Worm (Caenorhabditis elegans) whole organism, L4 larva: ENCODE results near the gene ZK686.5.
A peak's percentile ranks its signal among the peaks of the same experiment; 100 is the strongest.

Experiments
- F26F4.8 ChIP-seq: fragments of 200-800 bp; sonication (Bioruptor generic); conservative IDR thresholded peaks from 2 replicates; pipeline ENCODE4 v1.3.6; 2022; ENCODE audit warnings: missing genetic modification characterization, missing compliant biosample characterization
- F37D6.2 ChIP-seq: sonication (generic microtip); optimal IDR thresholded peaks from 2 replicates; lab custom pipeline; 2016; ENCODE audit warnings: mild to moderate bottlenecking, missing genetic modification characterization, missing compliant biosample characterization
- R02D3.7 ChIP-seq: fragments of 150-350 bp; sonication (generic microtip); optimal IDR thresholded peaks from 3 replicates; lab custom pipeline; 2014; ENCODE audit warnings: missing biosample characterization, missing genetic modification characterization
- Y48G9A.11 ChIP-seq: fragments of 200-800 bp; sonication (Bioruptor generic); IDR thresholded peaks from 2 replicates; pipeline ENCODE4 v1.3.6; 2022; ENCODE audit warnings: missing genetic modification reagents, missing genetic modification characterization, missing compliant biosample characterization
- Y75B8A.6 ChIP-seq: fragments of 200-800 bp; sonication (Bioruptor generic); IDR thresholded peaks from 2 replicates; pipeline ENCODE4 v1.3.6; 2022; ENCODE audit warnings: missing genetic modification reagents, missing genetic modification characterization, missing compliant biosample characterization
- ZK337.2 ChIP-seq: fragments of 200-800 bp; sonication (Bioruptor generic); IDR thresholded peaks from 2 replicates; pipeline ENCODE4 v1.3.6; 2022; ENCODE audit warnings: missing genetic modification reagents, missing genetic modification characterization, missing compliant biosample characterization
- ama-1 ChIP-seq: fragments of 150-350 bp; optimal IDR thresholded peaks from 2 replicates; lab custom pipeline; 2014; ENCODE audit warnings: inconsistent platforms, mixed read lengths
- arid-1 ChIP-seq: fragments of 200-800 bp; sonication (Bioruptor generic); conservative IDR thresholded peaks from 2 replicates; pipeline ENCODE4 v1.3.6; 2022; ENCODE audit warnings: missing genetic modification reagents, missing genetic modification characterization, missing compliant biosample characterization
- ceh-20 ChIP-seq: fragments of 200-800 bp; sonication (Bioruptor generic); IDR thresholded peaks from 2 replicates; pipeline ENCODE4 v1.3.6; 2022; ENCODE audit warnings: missing genetic modification reagents, missing genetic modification characterization, missing compliant biosample characterization
- ces-1 ChIP-seq: fragments of 150-350 bp; sonication (generic microtip); optimal IDR thresholded peaks from 4 replicates; lab custom pipeline; 2014; ENCODE audit warnings: missing biosample characterization, missing genetic modification reagents, missing genetic modification characterization
- daf-16 ChIP-seq, 3 experiments: sonication (generic microtip); optimal IDR thresholded peaks; 2 replicates each; lab custom pipeline; 2016 to 2017; ENCODE audit warnings: missing genetic modification characterization in 3 of 3, missing genetic modification reagents in 3 of 3, mild to moderate bottlenecking in 2 of 3, missing compliant biosample characterization in 2 of 3, missing biosample characterization in 1 of 3, moderate library complexity in 1 of 3
- dmd-6 ChIP-seq: fragments of 200-800 bp; sonication (Bioruptor generic); IDR thresholded peaks from 2 replicates; pipeline ENCODE4 v1.3.6; 2022; ENCODE audit warnings: missing genetic modification reagents, missing genetic modification characterization, missing compliant biosample characterization
- dpl-1 ChIP-seq: fragments of 150-350 bp; optimal IDR thresholded peaks from 2 replicates; lab custom pipeline; 2014; ENCODE audit warnings: missing biosample characterization, missing genetic modification reagents, missing genetic modification characterization
- duxl-1 ChIP-seq: sonication (generic microtip); optimal IDR thresholded peaks from 2 replicates; lab custom pipeline; 2016; ENCODE audit warnings: mild to moderate bottlenecking, missing genetic modification characterization, moderate library complexity, missing compliant biosample characterization; ENCODE audit not compliant: poor library complexity
- egl-27 ChIP-seq: sonication (generic microtip); optimal IDR thresholded peaks from 3 replicates; lab custom pipeline; 2017; ENCODE audit warnings: missing biosample characterization, missing genetic modification reagents, missing genetic modification characterization
- fkh-10 ChIP-seq: fragments of 150-350 bp; optimal IDR thresholded peaks from 2 replicates; lab custom pipeline; 2014; ENCODE audit warnings: missing biosample characterization, missing genetic modification reagents, missing genetic modification characterization
- gei-8 ChIP-seq: fragments of 200-800 bp; sonication (Bioruptor generic); optimal IDR thresholded peaks from 2 replicates; lab custom pipeline; 2018; ENCODE audit warnings: mild to moderate bottlenecking, missing genetic modification characterization, missing compliant biosample characterization
- hlh-30 ChIP-seq: sonication (generic microtip); optimal IDR thresholded peaks from 2 replicates; lab custom pipeline; 2017; ENCODE audit warnings: antibody characterized with exemption, mild to moderate bottlenecking, missing genetic modification characterization, missing compliant biosample characterization; ENCODE audit not compliant: insufficient read depth
- hmg-1.1 ChIP-seq: fragments of 200-800 bp; sonication (Bioruptor generic); IDR thresholded peaks from 2 replicates; pipeline ENCODE4 v1.3.6; 2022; ENCODE audit warnings: missing genetic modification reagents, missing genetic modification characterization, missing compliant biosample characterization
- jun-1 ChIP-seq: fragments of 150-350 bp; optimal IDR thresholded peaks from 2 replicates; lab custom pipeline; 2014; ENCODE audit warnings: missing biosample characterization, missing genetic modification reagents, missing genetic modification characterization
- lin-13 ChIP-seq: fragments of 150-350 bp; optimal IDR thresholded peaks from 2 replicates; lab custom pipeline; 2014; ENCODE audit warnings: missing biosample characterization, missing genetic modification reagents, missing genetic modification characterization
- lin-29 ChIP-seq: fragments of 200-800 bp; sonication (Bioruptor generic); IDR thresholded peaks from 2 replicates; pipeline ENCODE4 v1.3.6; 2022; ENCODE audit warnings: missing genetic modification reagents, missing genetic modification characterization, missing compliant biosample characterization
- lin-38 ChIP-seq: fragments of 200-800 bp; sonication (Bioruptor generic); IDR thresholded peaks from 2 replicates; pipeline ENCODE4 v1.3.6; 2022; ENCODE audit warnings: missing genetic modification reagents, missing genetic modification characterization, missing compliant biosample characterization
- lsy-2 ChIP-seq, 2 experiments: fragments of 150-350 bp in 1 of 2; sonication (generic microtip) in 1 of 2; optimal IDR thresholded peaks; 2 replicates each; lab custom pipeline; 2014 to 2017; ENCODE audit warnings: missing biosample characterization in 2 of 2, missing genetic modification characterization in 2 of 2
- mdl-1 ChIP-seq, 2 experiments: fragments of 150-350 bp in 1 of 2; sonication (generic microtip) in 1 of 2; optimal IDR thresholded peaks; 2 replicates each; lab custom pipeline; 2014 to 2017; ENCODE audit warnings: missing biosample characterization in 2 of 2, missing genetic modification characterization in 2 of 2
- mep-1 ChIP-seq: fragments of 150-350 bp; sonication (generic microtip); optimal IDR thresholded peaks from 3 replicates; lab custom pipeline; 2014; ENCODE audit warnings: missing biosample characterization, missing genetic modification characterization
- mxl-2 ChIP-seq: fragments of 200-800 bp; sonication (Bioruptor generic); conservative IDR thresholded peaks from 2 replicates; pipeline ENCODE4 v1.3.6; 2022; ENCODE audit warnings: missing genetic modification reagents, missing genetic modification characterization, missing compliant biosample characterization
- nhr-25 ChIP-seq: sonication (generic microtip); optimal IDR thresholded peaks from 2 replicates; lab custom pipeline; 2017; ENCODE audit warnings: missing genetic modification characterization, mild to moderate bottlenecking, missing compliant biosample characterization, antibody characterized with exemption, moderate library complexity, borderline replicate concordance; ENCODE audit not compliant: insufficient read depth
- nhr-41 ChIP-seq: fragments of 200-800 bp; sonication (Bioruptor generic); IDR thresholded peaks from 2 replicates; pipeline ENCODE4 v1.3.6; 2022; ENCODE audit warnings: missing genetic modification reagents, missing genetic modification characterization, missing compliant biosample characterization
- nhr-42 ChIP-seq: fragments of 200-800 bp; sonication (Bioruptor generic); IDR thresholded peaks from 2 replicates; pipeline ENCODE4 v1.3.6; 2022; ENCODE audit warnings: missing genetic modification characterization, missing compliant biosample characterization
- nhr-6 ChIP-seq: fragments of 150-350 bp; optimal IDR thresholded peaks from 2 replicates; lab custom pipeline; 2014; ENCODE audit warnings: missing biosample characterization, missing genetic modification characterization
- nhr-77 ChIP-seq: fragments of 150-350 bp; optimal IDR thresholded peaks from 2 replicates; lab custom pipeline; 2014; ENCODE audit warnings: missing biosample characterization, missing genetic modification characterization
- pha-4 ChIP-seq, 2 experiments: fragments of 150-350 bp in 1 of 2; fragments of 200-800 bp in 1 of 2; sonication (Bioruptor generic) in 1 of 2; IDR thresholded peaks in 1 of 2; optimal IDR thresholded peaks in 1 of 2; 2 replicates each; pipeline versions ENCODE4 v1.3.6 to Lab custom; 2014 to 2022; ENCODE audit warnings: missing genetic modification characterization in 2 of 2, missing genetic modification reagents in 2 of 2, missing biosample characterization in 1 of 2, missing compliant biosample characterization in 1 of 2
- php-3 ChIP-seq: fragments of 200-800 bp; sonication (Bioruptor generic); IDR thresholded peaks from 2 replicates; pipeline ENCODE4 v1.3.6; 2022; ENCODE audit warnings: missing genetic modification reagents, missing genetic modification characterization, missing compliant biosample characterization
- pqm-1 ChIP-seq: sonication (generic microtip); optimal IDR thresholded peaks from 2 replicates; lab custom pipeline; 2017; ENCODE audit warnings: missing biosample characterization, missing genetic modification characterization
- rbr-2 ChIP-seq: sonication (generic microtip); optimal IDR thresholded peaks from 2 replicates; lab custom pipeline; 2016; ENCODE audit warnings: missing genotype, missing genetic modification characterization, missing compliant biosample characterization
- set-16 ChIP-seq: fragments of 200-800 bp; sonication (Bioruptor generic); IDR thresholded peaks from 2 replicates; pipeline ENCODE4 v1.3.6; 2022; ENCODE audit warnings: missing genetic modification reagents, missing genetic modification characterization, missing compliant biosample characterization
- unc-39 ChIP-seq: sonication (generic microtip); optimal IDR thresholded peaks from 2 replicates; lab custom pipeline; 2017; ENCODE audit warnings: missing biosample characterization, missing genetic modification characterization
- zfp-3 ChIP-seq: fragments of 200-800 bp; sonication (Bioruptor generic); conservative IDR thresholded peaks from 2 replicates; pipeline ENCODE4 v1.3.6; 2022; ENCODE audit warnings: missing genetic modification reagents, missing genetic modification characterization, missing compliant biosample characterization

ZK686.5 gene

DNA sequence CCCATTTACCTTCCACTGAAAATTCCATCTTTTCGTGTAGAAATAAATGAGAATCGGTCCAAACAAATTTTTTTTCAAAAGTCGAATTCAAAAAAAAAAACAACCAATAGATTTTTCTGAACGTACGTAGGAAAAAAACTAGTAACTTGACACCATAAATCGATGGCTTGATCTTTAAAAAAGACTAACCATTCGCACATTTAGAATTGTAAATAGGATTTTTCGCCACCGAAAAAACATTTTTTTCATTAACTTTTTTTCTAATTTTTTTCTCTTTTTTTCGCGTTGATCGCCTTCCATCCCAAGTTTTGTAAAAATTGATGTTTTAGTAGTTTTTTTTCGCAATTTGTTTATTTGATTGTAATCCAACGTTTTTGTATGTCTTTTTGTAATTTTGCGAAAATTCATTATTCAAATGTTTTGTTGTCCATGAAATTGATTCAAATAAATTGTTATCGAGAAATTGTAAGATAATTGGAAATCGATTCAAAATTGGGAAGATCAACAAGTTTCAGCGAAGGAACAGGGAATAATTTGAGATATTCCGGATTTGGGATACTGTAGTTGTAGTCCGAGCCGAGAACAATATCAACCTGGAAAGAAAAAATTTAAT, 29.6 kb downstream of the ZK686.5 start (continued):
- TF ChIP-seq mxl-2 (GFP tag; lab: Robert Waterston, UW) (no peak), F26F4.8 (GFP tag; lab: Robert Waterston, UW) (no peak), fkh-10 (GFP tag; lab: Kevin White, UChicago) (no peak), nhr-6 (no peak), unc-39 (no peak), ama-1 (no peak), lsy-2 (tag; optimal IDR thresholded peaks at IDR 0.05; lab: Kevin White, UChicago) (no peak), egl-27 (tag; lab: Kevin White, UChicago) (no peak), hmg-1.1 (GFP tag; lab: Robert Waterston, UW) (no peak), daf-16 (GFP tag; optimal IDR thresholded peaks at IDR 0.05; lab: Kevin White, UChicago) (no peak), daf-16 (tag; optimal IDR thresholded peaks at IDR 0.05; lab: Kevin White, UChicago) (peak; percentile 35), ZK337.2 (GFP tag; lab: Robert Waterston, UW) (no peak), mdl-1 (tag; optimal IDR thresholded peaks at IDR 0.05; lab: Kevin White, UChicago) (no peak), nhr-77 (tag; lab: Kevin White, UChicago) (peak; percentile 67), pha-4 (GFP tag; IDR thresholded peaks at IDR 0.05; lab: Robert Waterston, UW) (no peak), pha-4 (tag; optimal IDR thresholded peaks at IDR 0.05; lab: Kevin White, UChicago) (no peak), R02D3.7 (tag; lab: Kevin White, UChicago) (no peak), set-16 (GFP tag; lab: Robert Waterston, UW) (no peak), gei-8 (GFP tag; lab: Kevin White, UChicago) (peak; percentile 56), ceh-20 (GFP tag; lab: Robert Waterston, UW) (0 out of 2 replicates have a peak, but pooled peaks have one; percentile 8), nhr-25 (tag; lab: Kevin White, UChicago) (no peak), hlh-30 (tag; lab: Kevin White, UChicago) (peak; percentile 12), arid-1 (GFP tag; lab: Robert Waterston, UW) (peak; percentile 46), Y48G9A.11 (no peak), F37D6.2 (tag; lab: Kevin White, UChicago) (no peak), lin-29 (GFP tag; lab: Robert Waterston, UW) (no peak), nhr-41 (GFP tag; lab: Robert Waterston, UW) (no peak), dmd-6 (GFP tag; lab: Robert Waterston, UW) (no peak), Y75B8A.6 (GFP tag; lab: Robert Waterston, UW) (no peak), duxl-1 (peak; percentile 44), rbr-2 (tag; lab: Kevin White, UChicago) (no peak), nhr-42 (GFP tag; lab: Robert Waterston, UW) (0 out of 2 replicates have a peak, but pooled peaks have one; percentile 35), pqm-1 (tag; lab: Kevin White, UChicago) (no peak), ces-1 (GFP tag; lab: Kevin White, UChicago) (no peak), lin-38 (GFP tag; lab: Robert Waterston, UW) (no peak), jun-1 (tag; lab: Kevin White, UChicago) (no peak), lin-13 (GFP tag; lab: Kevin White, UChicago) (no peak), mep-1 (peak; percentile 20), php-3 (GFP tag; lab: Robert Waterston, UW) (no peak), zfp-3 (GFP tag; lab: Robert Waterston, UW) (peak; percentile 42; the same call in 1 of the 2 replicates), dpl-1 (no peak)
